Worm (Caenorhabditis elegans) whole organism, late embryonic: ENCODE results near the gene Y116A8C.468.
"Not testable (repeated sequence)": the region's sequence is repeated elsewhere in the genome, so short reads cannot be mapped to it uniquely, and the experiment has no call there.

Experiments used
- C08G9.2 ChIP-seq: sonication (generic microtip); optimal IDR thresholded peaks from 2 replicates; lab custom pipeline; 2016; ENCODE audit warnings: mild to moderate bottlenecking, missing genetic modification characterization, moderate library complexity, missing compliant biosample characterization
- C38D4.7 ChIP-seq: fragments of 200-800 bp; sonication (Bioruptor generic); optimal IDR thresholded peaks from 2 replicates; lab custom pipeline; 2018; ENCODE audit warnings: mild to moderate bottlenecking, missing genetic modification characterization, moderate library complexity, missing compliant biosample characterization
- K02D7.2 ChIP-seq: sonication (generic microtip); optimal IDR thresholded peaks from 2 replicates; lab custom pipeline; 2017; ENCODE audit warnings: mild to moderate bottlenecking, missing genetic modification characterization, missing compliant biosample characterization
- Y22D7AL.16 ChIP-seq: sonication (generic microtip); optimal IDR thresholded peaks from 2 replicates; lab custom pipeline; 2016; ENCODE audit warnings: missing genetic modification characterization, missing compliant biosample characterization
- ama-1 ChIP-seq: fragments of 150-350 bp; optimal IDR thresholded peaks from 2 replicates; lab custom pipeline; 2014
- ceh-19 ChIP-seq: fragments of 200-800 bp; sonication (Bioruptor generic); optimal IDR thresholded peaks from 2 replicates; lab custom pipeline; 2018; ENCODE audit warnings: mild to moderate bottlenecking, missing genetic modification characterization, missing compliant biosample characterization
- ceh-2 ChIP-seq: sonication (generic microtip); optimal IDR thresholded peaks from 2 replicates; lab custom pipeline; 2016; ENCODE audit warnings: missing genotype, missing genetic modification characterization, missing compliant biosample characterization
- ceh-22 ChIP-seq: sonication (generic microtip); optimal IDR thresholded peaks from 2 replicates; lab custom pipeline; 2017; ENCODE audit warnings: missing biosample characterization, missing genetic modification characterization
- ceh-24 ChIP-seq: sonication (generic microtip); optimal IDR thresholded peaks from 2 replicates; lab custom pipeline; 2016; ENCODE audit warnings: mild to moderate bottlenecking, missing genetic modification characterization, missing compliant biosample characterization
- ceh-30 ChIP-seq: fragments of 150-350 bp; optimal IDR thresholded peaks from 2 replicates; lab custom pipeline; 2014; ENCODE audit warnings: missing biosample characterization, missing genetic modification characterization
- ceh-31 ChIP-seq: sonication (generic microtip); optimal IDR thresholded peaks from 2 replicates; lab custom pipeline; 2016; ENCODE audit warnings: missing genetic modification characterization, missing compliant biosample characterization
- ceh-34 ChIP-seq: sonication (generic microtip); optimal IDR thresholded peaks from 2 replicates; lab custom pipeline; 2016; ENCODE audit warnings: mild to moderate bottlenecking, missing genetic modification characterization, missing compliant biosample characterization
- ceh-45 ChIP-seq: fragments of 200-800 bp; sonication (Bioruptor generic); IDR thresholded peaks from 2 replicates; pipeline ENCODE4 v1.3.6; 2022; ENCODE audit warnings: missing genetic modification reagents, missing genetic modification characterization, missing compliant biosample characterization
- che-1 ChIP-seq: sonication (generic microtip); optimal IDR thresholded peaks from 2 replicates; lab custom pipeline; 2016; ENCODE audit warnings: mild to moderate bottlenecking, missing genetic modification characterization, missing compliant biosample characterization
- dmd-4 ChIP-seq: sonication (generic microtip); optimal IDR thresholded peaks from 2 replicates; lab custom pipeline; 2016; ENCODE audit warnings: borderline replicate concordance, missing genetic modification characterization, missing compliant biosample characterization
- elt-2 ChIP-seq: sonication (generic microtip); optimal IDR thresholded peaks from 2 replicates; lab custom pipeline; 2016; ENCODE audit warnings: missing genetic modification reagents, missing genetic modification characterization, missing compliant biosample characterization
- elt-4 ChIP-seq: sonication (generic microtip); optimal IDR thresholded peaks from 2 replicates; lab custom pipeline; 2016; ENCODE audit warnings: missing genetic modification characterization, missing compliant biosample characterization
- fkh-10 ChIP-seq: fragments of 150-350 bp; optimal IDR thresholded peaks from 2 replicates; lab custom pipeline; 2014; ENCODE audit warnings: missing biosample characterization, missing genetic modification reagents, missing genetic modification characterization
- hlh-6 ChIP-seq: sonication (generic microtip); optimal IDR thresholded peaks from 2 replicates; lab custom pipeline; 2016; ENCODE audit warnings: missing genotype, missing genetic modification characterization, missing compliant biosample characterization
- hlh-8 ChIP-seq: sonication (generic microtip); optimal IDR thresholded peaks from 2 replicates; lab custom pipeline; 2016; ENCODE audit warnings: missing genotype, missing genetic modification characterization, missing compliant biosample characterization
- lim-6 ChIP-seq: sonication (generic microtip); optimal IDR thresholded peaks from 2 replicates; lab custom pipeline; 2016; ENCODE audit warnings: missing genetic modification characterization, missing compliant biosample characterization
- lin-11 ChIP-seq: fragments of 200-800 bp; sonication (Bioruptor generic); optimal IDR thresholded peaks from 2 replicates; lab custom pipeline; 2018; ENCODE audit warnings: mild to moderate bottlenecking, missing genetic modification characterization, missing compliant biosample characterization
- madf-2 ChIP-seq: sonication (generic microtip); optimal IDR thresholded peaks from 2 replicates; lab custom pipeline; 2017; ENCODE audit warnings: missing genetic modification characterization, missing compliant biosample characterization
- nfya-1 ChIP-seq: sonication (generic microtip); optimal IDR thresholded peaks from 2 replicates; lab custom pipeline; 2017; ENCODE audit warnings: missing genetic modification characterization, mild to moderate bottlenecking, missing compliant biosample characterization, antibody characterized with exemption, moderate library complexity
- nhr-232 ChIP-seq: sonication (generic microtip); optimal IDR thresholded peaks from 2 replicates; lab custom pipeline; 2016; ENCODE audit warnings: missing genetic modification characterization, missing compliant biosample characterization
- pag-3 ChIP-seq: sonication (generic microtip); optimal IDR thresholded peaks from 2 replicates; lab custom pipeline; 2016; ENCODE audit warnings: missing compliant biosample characterization, missing genetic modification characterization, borderline replicate concordance
- pat-9 ChIP-seq: fragments of 200-800 bp; sonication (Bioruptor generic); optimal IDR thresholded peaks from 2 replicates; lab custom pipeline; 2018; ENCODE audit warnings: mild to moderate bottlenecking, missing genetic modification characterization, moderate library complexity, missing compliant biosample characterization
- pax-1 ChIP-seq: fragments of 150-350 bp; optimal IDR thresholded peaks from 2 replicates; lab custom pipeline; 2014; ENCODE audit warnings: missing biosample characterization, missing genetic modification characterization
- ref-2 ChIP-seq: sonication (generic microtip); optimal IDR thresholded peaks from 2 replicates; lab custom pipeline; 2016; ENCODE audit warnings: missing genetic modification characterization, missing compliant biosample characterization
- rnt-1 ChIP-seq: sonication (generic microtip); optimal IDR thresholded peaks from 2 replicates; lab custom pipeline; 2016; ENCODE audit warnings: missing genetic modification characterization, missing compliant biosample characterization
- sdc-2 ChIP-seq: sonication (generic microtip); optimal IDR thresholded peaks from 2 replicates; lab custom pipeline; 2016; ENCODE audit warnings: missing genotype, missing genetic modification characterization, missing compliant biosample characterization
- sox-2 ChIP-seq: fragments of 200-800 bp; sonication (Bioruptor generic); IDR thresholded peaks from 2 replicates; pipeline ENCODE4 v1.3.6; 2022; ENCODE audit warnings: missing genetic modification reagents, missing genetic modification characterization, missing compliant biosample characterization
- sox-4 ChIP-seq: sonication (generic microtip); optimal IDR thresholded peaks from 2 replicates; lab custom pipeline; 2017; ENCODE audit warnings: mild to moderate bottlenecking, missing genetic modification characterization, inconsistent platforms, missing compliant biosample characterization
- syd-9 ChIP-seq: sonication (generic microtip); optimal IDR thresholded peaks from 2 replicates; lab custom pipeline; 2016; ENCODE audit warnings: mild to moderate bottlenecking, missing genetic modification characterization, moderate library complexity, missing compliant biosample characterization
- tbx-2 ChIP-seq: sonication (generic microtip); optimal IDR thresholded peaks from 2 replicates; lab custom pipeline; 2016; ENCODE audit warnings: missing genetic modification characterization, missing compliant biosample characterization
- tbx-7 ChIP-seq: sonication (generic microtip); optimal IDR thresholded peaks from 2 replicates; lab custom pipeline; 2016; ENCODE audit warnings: missing genotype, missing genetic modification characterization, missing compliant biosample characterization
- unc-42 ChIP-seq: sonication (generic microtip); optimal IDR thresholded peaks from 2 replicates; lab custom pipeline; 2016; ENCODE audit warnings: missing genotype, missing genetic modification characterization, missing compliant biosample characterization
- unc-55 ChIP-seq: sonication (generic microtip); optimal IDR thresholded peaks from 2 replicates; lab custom pipeline; 2017; ENCODE audit warnings: missing biosample characterization, missing genetic modification reagents, missing genetic modification characterization
- ztf-16 ChIP-seq: sonication (generic microtip); optimal IDR thresholded peaks from 2 replicates; lab custom pipeline; 2017; ENCODE audit warnings: missing genetic modification characterization, missing compliant biosample characterization

Y116A8C.468 gene

DNA sequence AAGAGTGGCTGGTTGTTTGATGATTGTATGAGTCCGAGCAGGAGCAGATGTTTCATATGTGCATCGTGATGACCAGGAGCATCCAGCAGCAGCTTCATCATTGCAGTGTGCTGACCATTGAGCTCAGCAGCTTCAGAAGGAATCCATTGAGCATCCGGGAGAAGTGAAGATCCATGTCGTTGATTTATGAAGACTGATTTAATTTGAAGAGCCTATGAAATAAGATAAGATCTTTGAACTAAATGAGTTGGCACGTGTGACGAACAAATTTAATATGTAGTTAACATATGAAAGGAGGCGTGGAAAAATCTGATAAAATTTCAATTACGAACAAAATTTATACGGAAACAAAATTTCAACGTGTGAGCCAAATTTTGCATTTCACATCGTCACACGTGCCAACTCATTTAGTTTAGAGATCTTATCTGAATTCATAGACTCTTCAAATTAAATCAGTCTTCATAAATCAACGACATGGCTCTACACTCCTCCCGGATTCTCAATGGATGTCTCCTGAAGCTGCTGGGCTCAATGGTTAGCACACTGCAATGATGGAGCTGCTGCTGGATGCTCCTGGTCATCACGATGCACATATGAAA is at the start of gene Y116A8C.468, which contains the start of gene Y116A8C.469:
Gene Y116A8C.468 (plus strand): TSS at position 549 of the 599 bp plus-strand sequence.
Gene Y116A8C.469 (minus strand): TSS at position 101 of the 599 bp plus-strand sequence.
- TF ChIP-seq nhr-232 (no peak), sox-2 (no peak), sox-4 (tag; lab: Kevin White, UChicago) (no peak), elt-4 (no peak)

- no peak for TF ChIP-seq tbx-2
- no peak for TF ChIP-seq sox-2
- TF ChIP-seq nfya-1 = no peak
- no peak for TF ChIP-seq hlh-6
- TF ChIP-seq ama-1 = no peak
- TF ChIP-seq C08G9.2 (tag; lab: Kevin White, UChicago) = no peak
- no peak for TF ChIP-seq ceh-34
- no peak for TF ChIP-seq dmd-4 (tag; lab: Kevin White, UChicago)
- no peak for TF ChIP-seq K02D7.2 (tag; lab: Kevin White, UChicago)
- TF ChIP-seq ztf-16 = no peak
- no peak for TF ChIP-seq C38D4.7
- TF ChIP-seq ceh-19 (GFP tag; lab: Kevin White, UChicago) = no peak
- no peak for TF ChIP-seq pax-1 (tag; lab: Kevin White, UChicago)
- no peak for TF ChIP-seq unc-42 (tag; lab: Kevin White, UChicago)
- TF ChIP-seq syd-9 = no peak
- TF ChIP-seq unc-55 (GFP tag; lab: Kevin White, UChicago) = no peak
- no peak for TF ChIP-seq sdc-2
- TF ChIP-seq ceh-2 (tag; lab: Kevin White, UChicago) = no peak
- TF ChIP-seq pat-9 = no peak
- no peak for TF ChIP-seq pag-3
These were observed 49.3 kb upstream of the Y116A8C.468 start, which contains the start of gene T06A10.106 for ce11 chrIV:16868900-16869299. T06A10.106 (minus strand) TSS chrIV:16869000.

ce11 chrIV:16888580-16888979 is 29.6 kb upstream of the Y116A8C.468 start:
- no peak for TF ChIP-seq tbx-7 (tag; lab: Kevin White, UChicago)
- TF ChIP-seq fkh-10 (GFP tag; lab: Kevin White, UChicago) = no peak
- no peak for TF ChIP-seq elt-4
- TF ChIP-seq dmd-4 (tag; lab: Kevin White, UChicago) = no peak
- no peak for TF ChIP-seq unc-55 (GFP tag; lab: Kevin White, UChicago)
- TF ChIP-seq che-1 (tag; lab: Kevin White, UChicago) = no peak
- no peak for TF ChIP-seq ceh-24 (tag; lab: Kevin White, UChicago)
- TF ChIP-seq ceh-34 = no peak
- TF ChIP-seq lin-11 (tag; lab: Kevin White, UChicago) = no peak
- TF ChIP-seq ceh-2 (tag; lab: Kevin White, UChicago) = no peak
- TF ChIP-seq madf-2 = no peak
- no peak for TF ChIP-seq ceh-30 (tag; lab: Kevin White, UChicago)
- no peak for TF ChIP-seq rnt-1 (tag; lab: Kevin White, UChicago)
- no peak for TF ChIP-seq lim-6
- no peak for TF ChIP-seq C08G9.2 (tag; lab: Kevin White, UChicago)
- TF ChIP-seq elt-2 (tag; lab: Kevin White, UChicago) = no peak
- no peak for TF ChIP-seq ref-2

DNA sequence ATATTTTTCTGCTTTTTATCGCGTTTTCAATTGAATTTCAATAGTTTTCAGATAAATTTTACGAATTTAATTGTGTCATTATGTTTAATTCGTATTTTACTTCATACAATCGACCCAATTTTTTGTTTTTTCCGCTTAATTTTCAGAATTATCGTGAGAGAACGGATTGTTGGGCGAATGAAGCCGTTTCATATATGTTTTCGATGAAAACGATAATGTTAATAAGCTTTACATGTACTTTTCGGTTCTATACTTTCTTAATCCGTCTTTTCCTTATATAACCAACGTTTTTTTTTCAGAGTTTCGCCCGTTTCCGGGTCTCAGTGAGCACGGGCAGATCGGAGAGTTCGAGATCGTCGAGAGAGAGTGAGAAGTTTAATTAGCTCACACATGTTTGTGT is 22.9 kb upstream of the Y116A8C.468 start, which contains the start of gene T06A10.2:
Gene T06A10.2 (plus strand): TSS at position 301 of the 400 bp plus-strand sequence.
- TF ChIP-seq ceh-2 (tag; lab: Kevin White, UChicago); nhr-232; ceh-22 (tag; lab: Kevin White, UChicago): not testable (repeated sequence)

ce11 chrIV:16898205-16898604 is 20.0 kb upstream of the Y116A8C.468 start:
- TF ChIP-seq ceh-31 (tag; lab: Kevin White, UChicago) = no peak
- TF ChIP-seq hlh-8 (tag; lab: Kevin White, UChicago) = no peak
- no peak for TF ChIP-seq ceh-45 (GFP tag; lab: Robert Waterston, UW)
- TF ChIP-seq Y22D7AL.16 (tag; lab: Kevin White, UChicago) = no peak
- TF ChIP-seq C08G9.2 (tag; lab: Kevin White, UChicago) = no peak
